Fruit fly (Drosophila melanogaster) Kc167 (cell line): Measurements from ENCODE around the gene Ostgamma.

Experiments used
- insv ChIP-seq: fragments of >200 bp; optimal IDR thresholded peaks from 3 replicates; lab custom pipeline; 2018; ENCODE audit warnings: missing external identifiers
- psq ChIP-seq: fragments of >200 bp; optimal IDR thresholded peaks from 2 replicates; lab custom pipeline; 2017; ENCODE audit warnings: missing external identifiers
- ttk ChIP-seq: sonication (Bioruptor generic); optimal IDR thresholded peaks from 2 replicates; lab custom pipeline; 2017; ENCODE audit warnings: missing external identifiers

- no peak for TF ChIP-seq ttk (lab: Kevin White, UChicago)
- TF ChIP-seq insv (lab: Kevin White, UChicago), result no peak
- TF ChIP-seq psq (lab: Kevin White, UChicago), result no peak
Observed at dm6 chr2L:8333624-8334023, 25.6 kb upstream of the Ostgamma start.
